Fruit fly (Drosophila melanogaster) whole organism, embryonic: ENCODE results near the gene dpr18.

Source experiments
- Awh ChIP-seq: fragments of 200-800 bp; sonication (Bioruptor generic); IDR thresholded peaks from 2 replicates; pipeline ENCODE4, ENCODE4 v1.3.6; 2022; ENCODE audit warnings: missing biosample characterization, missing genetic modification characterization
- CG10147 ChIP-seq: fragments of 200-800 bp; sonication (Bioruptor generic); optimal IDR thresholded peaks from 2 replicates; lab custom pipeline; 2019; ENCODE audit warnings: missing biosample characterization, mild to moderate bottlenecking, missing genetic modification characterization, moderate library complexity
- CG1024 ChIP-seq: fragments of 200-800 bp; sonication (Bioruptor generic); IDR thresholded peaks from 2 replicates; pipeline ENCODE4 v1.3.6; 2022; ENCODE audit warnings: missing biosample characterization, missing genetic modification characterization
- CG10462 ChIP-seq: fragments of 200-800 bp; sonication (Bioruptor generic); optimal IDR thresholded peaks from 2 replicates; lab custom pipeline; 2016; ENCODE audit warnings: missing biosample characterization, missing genetic modification characterization
- CG10654 ChIP-seq: fragments of 200-800 bp; sonication (Bioruptor generic); optimal IDR thresholded peaks from 2 replicates; lab custom pipeline; 2016; ENCODE audit warnings: missing biosample characterization, missing genetic modification characterization
- CG10979 ChIP-seq: fragments of 200-800 bp; sonication (Bioruptor generic); optimal IDR thresholded peaks from 2 replicates; lab custom pipeline; 2018; ENCODE audit warnings: missing biosample characterization, mild to moderate bottlenecking, missing genetic modification characterization, moderate library complexity
- CG11504 ChIP-seq: fragments of 200-800 bp; sonication (Bioruptor generic); optimal IDR thresholded peaks from 3 replicates; lab custom pipeline; 2019; ENCODE audit warnings: missing biosample characterization, mild to moderate bottlenecking, missing genetic modification characterization, moderate library complexity
- CG1233 ChIP-seq: fragments of 200-800 bp; sonication (Bioruptor generic); optimal IDR thresholded peaks from 4 replicates; lab custom pipeline; 2018; ENCODE audit warnings: missing biosample characterization, mild to moderate bottlenecking, missing genetic modification characterization
- CG14050 ChIP-seq: fragments of 200-800 bp; sonication (Bioruptor generic); IDR thresholded peaks from 3 replicates; pipeline ENCODE4 v1.3.6; 2022; ENCODE audit warnings: missing biosample characterization, missing genetic modification characterization
- CG15696 ChIP-seq: fragments of 200-800 bp; sonication (Bioruptor generic); optimal IDR thresholded peaks from 2 replicates; lab custom pipeline; 2019; ENCODE audit warnings: missing biosample characterization, mild to moderate bottlenecking, missing genetic modification characterization, moderate library complexity
- CG17359 ChIP-seq: fragments of 200-800 bp; sonication (Bioruptor generic); optimal IDR thresholded peaks from 3 replicates; lab custom pipeline; 2018; ENCODE audit warnings: missing biosample characterization, mild to moderate bottlenecking, missing genetic modification characterization, moderate library complexity
- CG18011 ChIP-seq: fragments of 200-800 bp; sonication (Bioruptor generic); optimal IDR thresholded peaks from 2 replicates; lab custom pipeline; 2017; ENCODE audit warnings: missing biosample characterization, missing genetic modification characterization, mild to moderate bottlenecking, moderate library complexity, missing genotype
- CG2116 ChIP-seq: fragments of 200-800 bp; sonication (Bioruptor generic); optimal IDR thresholded peaks from 3 replicates; lab custom pipeline; 2018; ENCODE audit warnings: missing biosample characterization, mild to moderate bottlenecking, missing genetic modification characterization
- CG2199 ChIP-seq: fragments of 200-800 bp; sonication (Bioruptor generic); IDR thresholded peaks from 3 replicates; pipeline ENCODE4 v1.3.6; 2022; ENCODE audit warnings: missing biosample characterization, missing genetic modification characterization
- CG3847 ChIP-seq: fragments of 200-800 bp; sonication (Bioruptor generic); IDR thresholded peaks from 2 replicates; pipeline ENCODE4 v1.3.6; 2022; ENCODE audit warnings: missing biosample characterization, missing genetic modification characterization
- CG4730 ChIP-seq: fragments of 200-800 bp; sonication (Bioruptor generic); IDR thresholded peaks from 2 replicates; pipeline ENCODE4 v1.3.6; 2022; ENCODE audit warnings: missing biosample characterization, missing genetic modification characterization
- CG6654 ChIP-seq: fragments of 200-800 bp; sonication (Bioruptor generic); optimal IDR thresholded peaks from 2 replicates; lab custom pipeline; 2017; ENCODE audit warnings: missing biosample characterization, mild to moderate bottlenecking, missing genetic modification characterization
- CG6689 ChIP-seq: fragments of 200-800 bp; sonication (Bioruptor generic); IDR thresholded peaks from 2 replicates; pipeline ENCODE4 v1.3.6; 2022; ENCODE audit warnings: missing biosample characterization, missing genetic modification characterization
- CG8388 ChIP-seq: fragments of 200-800 bp; sonication (Bioruptor generic); optimal IDR thresholded peaks from 2 replicates; lab custom pipeline; 2019; ENCODE audit warnings: missing biosample characterization, mild to moderate bottlenecking, missing genetic modification characterization, moderate library complexity
- Doc2 ChIP-seq: fragments of 200-800 bp; sonication (Bioruptor generic); IDR thresholded peaks from 2 replicates; pipeline ENCODE4 v1.3.6; 2022; ENCODE audit warnings: missing biosample characterization, missing genetic modification characterization
- Doc3 ChIP-seq: fragments of 200-800 bp; sonication (Bioruptor generic); IDR thresholded peaks from 3 replicates; pipeline ENCODE4 v1.3.6; 2022; ENCODE audit warnings: missing biosample characterization, missing genetic modification characterization; ENCODE audit not compliant: partially characterized antibody
- Dref ChIP-seq: fragments of 200-800 bp; sonication (Bioruptor generic); IDR thresholded peaks from 2 replicates; pipeline ENCODE4 v1.3.6; 2022; ENCODE audit warnings: missing biosample characterization, missing genetic modification characterization
- Fer1 ChIP-seq: fragments of 200-800 bp; sonication (Bioruptor generic); optimal IDR thresholded peaks from 2 replicates; lab custom pipeline; 2017; ENCODE audit warnings: missing biosample characterization, mild to moderate bottlenecking, missing genetic modification characterization
- HLH54F ChIP-seq: fragments of 200-800 bp; sonication (Bioruptor generic); optimal IDR thresholded peaks from 3 replicates; lab custom pipeline; 2016; ENCODE audit warnings: missing biosample characterization, missing genetic modification characterization
- Hmx ChIP-seq: fragments of 200-800 bp; sonication (Bioruptor generic); optimal IDR thresholded peaks from 2 replicates; lab custom pipeline; 2016; ENCODE audit warnings: missing biosample characterization, missing genetic modification characterization
- Hr78 ChIP-seq, 2 experiments: fragments of 200-800 bp in 1 of 2; fragments of >200 bp in 1 of 2; sonication (Bioruptor generic) in 1 of 2; optimal IDR thresholded peaks; 2 replicates each; lab custom pipeline; 2017 to 2019; ENCODE audit warnings: missing biosample characterization in 2 of 2, missing genetic modification characterization in 2 of 2, mild to moderate bottlenecking in 1 of 2, moderate library complexity in 1 of 2
- Max ChIP-seq: fragments of 200-800 bp; sonication (Bioruptor generic); optimal IDR thresholded peaks from 2 replicates; lab custom pipeline; 2016; ENCODE audit warnings: missing biosample characterization, mild to moderate bottlenecking, missing genetic modification characterization
- Mrtf ChIP-seq: fragments of 200-800 bp; sonication (Bioruptor generic); IDR thresholded peaks from 3 replicates; pipeline ENCODE4 v1.3.6; 2022; ENCODE audit warnings: missing biosample characterization, missing genetic modification characterization
- Nf-YC ChIP-seq: fragments of 200-800 bp; optimal IDR thresholded peaks from 3 replicates; lab custom pipeline; 2019; ENCODE audit warnings: missing biosample characterization, mild to moderate bottlenecking, missing genetic modification characterization, moderate library complexity
- Poxn ChIP-seq: fragments of 200-800 bp; sonication (Bioruptor generic); IDR thresholded peaks from 2 replicates; pipeline ENCODE4 v1.3.6; 2022; ENCODE audit warnings: missing biosample characterization, missing genetic modification characterization
- Sin3A ChIP-seq: fragments of >200 bp; optimal IDR thresholded peaks from 2 replicates; lab custom pipeline; 2018
- TFAM ChIP-seq: fragments of 200-800 bp; sonication (Bioruptor generic); optimal IDR thresholded peaks from 2 replicates; lab custom pipeline; 2017; ENCODE audit warnings: missing biosample characterization, missing genetic modification characterization, inconsistent platforms
- ab ChIP-seq: fragments of 200-800 bp; sonication (Bioruptor generic); optimal IDR thresholded peaks from 2 replicates; lab custom pipeline; 2016; ENCODE audit warnings: missing biosample characterization, missing genetic modification characterization
- amos ChIP-seq: fragments of 200-800 bp; sonication (Bioruptor generic); IDR thresholded peaks from 2 replicates; pipeline ENCODE4 v1.3.6; 2022; ENCODE audit warnings: missing biosample characterization, missing genetic modification characterization; ENCODE audit not compliant: partially characterized antibody
- ash1 ChIP-seq: fragments of 200-800 bp; sonication (Bioruptor generic); optimal IDR thresholded peaks from 2 replicates; lab custom pipeline; 2018; ENCODE audit warnings: missing biosample characterization, mild to moderate bottlenecking, missing genetic modification characterization
- chif ChIP-seq, 2 experiments: fragments of 200-800 bp; sonication (Bioruptor generic); optimal IDR thresholded peaks; 3 replicates each; lab custom pipeline; 2016; ENCODE audit warnings: missing biosample characterization in 2 of 2, missing genetic modification characterization in 2 of 2
- croc ChIP-seq: fragments of 200-800 bp; sonication (Bioruptor generic); conservative IDR thresholded peaks from 3 replicates; pipeline ENCODE4 v1.3.6; 2022; ENCODE audit warnings: missing biosample characterization, missing genetic modification characterization
- dimm ChIP-seq: fragments of 200-800 bp; sonication (Bioruptor generic); IDR thresholded peaks from 2 replicates; pipeline ENCODE4 v1.3.6; 2022; ENCODE audit warnings: missing biosample characterization, missing genetic modification characterization
- hb ChIP-seq: fragments of 200-800 bp; sonication (Bioruptor generic); IDR thresholded peaks from 3 replicates; pipeline ENCODE4 v1.3.6; 2022; ENCODE audit warnings: missing biosample characterization, missing genetic modification characterization; ENCODE audit not compliant: partially characterized antibody
- insv ChIP-seq, 2 experiments: fragments of 200-800 bp; sonication (Bioruptor generic); optimal IDR thresholded peaks; 3 replicates each; lab custom pipeline; 2016 to 2018; ENCODE audit warnings: missing biosample characterization in 2 of 2, missing genetic modification characterization in 2 of 2
- nerfin-2 ChIP-seq: fragments of 200-800 bp; sonication (Bioruptor generic); IDR thresholded peaks from 2 replicates; pipeline ENCODE4 v1.3.6; 2022; ENCODE audit warnings: missing biosample characterization, missing genetic modification characterization; ENCODE audit not compliant: partially characterized antibody
- pum ChIP-seq: fragments of 200-800 bp; sonication (Bioruptor generic); optimal IDR thresholded peaks from 2 replicates; lab custom pipeline; 2016; ENCODE audit warnings: missing biosample characterization, missing genetic modification characterization
- ranshi ChIP-seq: fragments of 200-800 bp; sonication (Bioruptor generic); IDR thresholded peaks from 2 replicates; pipeline ENCODE4 v1.3.6; 2022; ENCODE audit warnings: missing biosample characterization, missing genetic modification characterization
- ro ChIP-seq: fragments of 200-800 bp; sonication (Bioruptor generic); IDR thresholded peaks from 2 replicates; pipeline ENCODE4 v1.3.6; 2022; ENCODE audit warnings: missing biosample characterization, missing genetic modification characterization
- salm ChIP-seq: fragments of 200-800 bp; sonication (Bioruptor generic); optimal IDR thresholded peaks from 2 replicates; lab custom pipeline; 2018; ENCODE audit warnings: missing biosample characterization, mild to moderate bottlenecking, missing genetic modification characterization
- schlank ChIP-seq: fragments of 200-800 bp; sonication (Bioruptor generic); optimal IDR thresholded peaks from 2 replicates; lab custom pipeline; 2018; ENCODE audit warnings: missing biosample characterization, mild to moderate bottlenecking, missing genetic modification characterization
- tna ChIP-seq: fragments of 200-800 bp; sonication (Bioruptor generic); IDR thresholded peaks from 2 replicates; pipeline ENCODE4 v1.3.6; 2022; ENCODE audit warnings: missing biosample characterization, missing genetic modification characterization; ENCODE audit not compliant: partially characterized antibody
- twi ChIP-seq: fragments of 200-800 bp; optimal IDR thresholded peaks from 2 replicates; lab custom pipeline; 2019; ENCODE audit warnings: missing biosample characterization, mild to moderate bottlenecking, missing genetic modification characterization, moderate library complexity
- vvl ChIP-seq: fragments of 200-800 bp; sonication (Bioruptor generic); IDR thresholded peaks from 2 replicates; pipeline ENCODE4 v1.3.6; 2022; ENCODE audit warnings: missing biosample characterization, missing genetic modification characterization

dpr18 gene

DNA sequence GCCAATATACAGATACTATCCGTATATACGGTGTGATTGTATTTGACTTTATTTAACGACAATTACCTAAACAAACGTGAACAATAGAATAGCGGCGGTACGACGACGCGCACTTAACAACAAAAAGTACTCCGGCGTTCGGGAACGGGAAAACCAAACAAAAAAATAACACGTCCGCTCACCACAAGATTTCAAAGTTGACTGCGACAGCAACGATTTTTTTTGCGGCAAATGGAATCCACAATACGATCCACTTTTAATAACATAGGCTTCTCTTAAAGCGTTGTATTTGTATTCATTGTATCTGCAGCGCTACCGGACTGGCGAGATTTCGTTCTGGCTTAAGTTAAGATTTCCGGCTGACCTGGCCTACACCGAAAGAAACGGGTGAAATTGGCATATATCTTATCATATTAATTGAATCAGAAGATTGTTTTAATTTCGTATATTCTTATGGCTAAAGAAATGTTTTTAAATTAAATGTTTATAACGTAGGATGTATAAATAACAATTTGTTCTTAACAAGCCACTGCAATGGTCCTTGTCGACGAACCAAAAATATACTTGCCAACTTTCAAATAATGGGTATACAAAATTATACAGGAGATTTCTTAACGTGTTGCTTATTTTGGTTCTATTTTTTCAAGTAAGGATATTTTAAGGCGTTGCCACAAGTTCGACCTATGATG is 41.3 kb downstream of the dpr18 start, which contains the start of the genes CG42353 and CG42354 (continued):
- TF ChIP-seq dimm (GFP tag; lab: Robert Waterston, UW) (peak; percentile 86), Doc3 (GFP tag; lab: Robert Waterston, UW) (no peak), CG18011 (GFP tag; lab: Kevin White, UChicago) (peak; percentile 81), Mrtf (GFP tag; lab: Robert Waterston, UW) (peak; percentile 90), CG8388 (GFP tag; lab: Kevin White, UChicago) (peak; percentile 97), ash1 (GFP tag; lab: Kevin White, UChicago) (peak; percentile 37), Doc2 (GFP tag; lab: Robert Waterston, UW) (peak; percentile 72; the same call in 1 of the 2 replicates), ab (peak; percentile 83), CG2199 (GFP tag; lab: Robert Waterston, UW) (peak; percentile 84; the same call in 2 of the 3 replicates), Awh (GFP tag; lab: Robert Waterston, UW) (peak; percentile 90), salm (tag; lab: Kevin White, UChicago) (peak; percentile 92), CG2116 (GFP tag; lab: Kevin White, UChicago) (peak; percentile 85), chif (GFP tag; optimal IDR thresholded peaks at IDR 0.05; lab: Kevin White, UChicago) (peak; percentile 94 to 97), CG10654 (GFP tag; lab: Kevin White, UChicago) (peak; percentile 94), Sin3A (lab: Kevin White, UChicago) (no peak), twi (tag; lab: Kevin White, UChicago) (peak; percentile 94), CG3847 (peak; percentile 91), CG10979 (tag; lab: Kevin White, UChicago) (peak; percentile 98), CG17359 (tag; lab: Kevin White, UChicago) (peak; percentile 96), Dref (0 out of 2 replicates have a peak, but pooled peaks have one; percentile 25), CG1233 (GFP tag; lab: Kevin White, UChicago) (peak; percentile 93), CG14050 (GFP tag; lab: Robert Waterston, UW) (peak; percentile 85), Poxn (GFP tag; lab: Robert Waterston, UW) (peak; percentile 70), Max (GFP tag; lab: Kevin White, UChicago) (peak; percentile 95), amos (GFP tag; lab: Robert Waterston, UW) (peak; percentile 48; the same call in 1 of the 2 replicates), CG6654 (GFP tag; lab: Kevin White, UChicago) (peak; percentile 88), CG10147 (GFP tag; lab: Kevin White, UChicago) (peak; percentile 97), schlank (tag; lab: Kevin White, UChicago) (peak; percentile 71), TFAM (GFP tag; lab: Kevin White, UChicago) (peak; percentile 82), ranshi (GFP tag; lab: Robert Waterston, UW) (peak; percentile 91), CG6689 (GFP tag; lab: Robert Waterston, UW) (peak; percentile 95), CG11504 (tag; lab: Kevin White, UChicago) (peak; percentile 94), hb (no peak), insv (GFP tag; optimal IDR thresholded peaks at IDR 0.05; lab: Kevin White, UChicago) (peak; percentile 44 to 45), croc (GFP tag; lab: Robert Waterston, UW) (peak; percentile 96), ro (peak; percentile 92), Nf-YC (tag; lab: Kevin White, UChicago) (peak; percentile 86), CG15696 (peak; percentile 97), CG10462 (GFP tag; lab: Kevin White, UChicago) (peak; percentile 95), Hmx (GFP tag; lab: Kevin White, UChicago) (peak; percentile 65), vvl (GFP tag; lab: Robert Waterston, UW) (peak; percentile 96), CG1024 (peak; percentile 82), pum (GFP tag; lab: Kevin White, UChicago) (peak; percentile 68), Fer1 (GFP tag; lab: Kevin White, UChicago) (peak; percentile 96), nerfin-2 (GFP tag; lab: Robert Waterston, UW) (peak; percentile 35; the same call in 1 of the 2 replicates), HLH54F (GFP tag; lab: Kevin White, UChicago) (peak; percentile 95), tna (peak; percentile 23; the same call in 1 of the 2 replicates), CG4730 (GFP tag; lab: Robert Waterston, UW) (peak; percentile 88), Hr78 (GFP tag; optimal IDR thresholded peaks at IDR 0.05; lab: Kevin White, UChicago) (peak in 1 of 2 experiments; percentile 98)
